Fruit fly (Drosophila melanogaster) whole organism, pupa: ENCODE measurements around the gene CG46394.

ENCODE experiments used
- CG10348 ChIP-seq: fragments of 200-800 bp; sonication (Bioruptor generic); IDR thresholded peaks from 2 replicates; pipeline ENCODE4 v1.3.6; 2022; ENCODE audit warnings: missing biosample characterization, missing genetic modification characterization
- CG13204 ChIP-seq: fragments of 200-800 bp; sonication (Bioruptor generic); optimal IDR thresholded peaks from 2 replicates; lab custom pipeline; 2018; ENCODE audit warnings: missing biosample characterization, mild to moderate bottlenecking, missing genetic modification characterization, moderate library complexity
- CG14655 ChIP-seq: fragments of 200-800 bp; sonication (Bioruptor generic); optimal IDR thresholded peaks from 3 replicates; lab custom pipeline; 2017; ENCODE audit warnings: mild to moderate bottlenecking, missing biosample characterization, missing genetic modification reagents, missing genetic modification characterization
- CG15710 ChIP-seq: fragments of 200-800 bp; sonication (Bioruptor generic); optimal IDR thresholded peaks from 2 replicates; lab custom pipeline; 2018; ENCODE audit warnings: missing biosample characterization, mild to moderate bottlenecking, missing genetic modification characterization, moderate library complexity
- CG17806 ChIP-seq: fragments of 200-800 bp; sonication (Bioruptor generic); optimal IDR thresholded peaks from 2 replicates; lab custom pipeline; 2018; ENCODE audit warnings: missing biosample characterization, mild to moderate bottlenecking, missing genetic modification characterization, moderate library complexity
- CG32121 ChIP-seq: fragments of 200-800 bp; sonication (Bioruptor generic); IDR thresholded peaks from 2 replicates; pipeline ENCODE4 v1.3.6; 2022; ENCODE audit warnings: missing biosample characterization, missing genetic modification characterization
- CG34367 ChIP-seq: fragments of 200-800 bp; sonication (Bioruptor generic); optimal IDR thresholded peaks from 2 replicates; lab custom pipeline; 2018; ENCODE audit warnings: missing biosample characterization, mild to moderate bottlenecking, missing genetic modification characterization
- CG4496 ChIP-seq: fragments of 200-800 bp; sonication (Bioruptor generic); IDR thresholded peaks from 3 replicates; pipeline ENCODE4 v1.3.6; 2022; ENCODE audit warnings: missing biosample characterization, missing genetic modification characterization
- CG8159 ChIP-seq: fragments of 200-800 bp; sonication (Bioruptor generic); optimal IDR thresholded peaks from 3 replicates; lab custom pipeline; 2018; ENCODE audit warnings: missing biosample characterization, mild to moderate bottlenecking, missing genetic modification characterization, moderate library complexity
- CG8301 ChIP-seq: fragments of 200-800 bp; sonication (Bioruptor generic); optimal IDR thresholded peaks from 2 replicates; lab custom pipeline; 2018; ENCODE audit warnings: missing biosample characterization, mild to moderate bottlenecking, missing genetic modification characterization
- CG9948 ChIP-seq: fragments of 200-800 bp; sonication (Bioruptor generic); optimal IDR thresholded peaks from 2 replicates; lab custom pipeline; 2018; ENCODE audit warnings: missing biosample characterization, mild to moderate bottlenecking, missing genetic modification characterization, moderate library complexity
- D1 ChIP-seq: fragments of 200-800 bp; sonication (Bioruptor generic); optimal IDR thresholded peaks from 2 replicates; lab custom pipeline; 2018; ENCODE audit warnings: missing biosample characterization, mild to moderate bottlenecking, missing genetic modification characterization, moderate library complexity
- EcR ChIP-seq: fragments of 200-800 bp; sonication (Bioruptor generic); optimal IDR thresholded peaks from 3 replicates; lab custom pipeline; 2019; ENCODE audit warnings: missing biosample characterization, missing genetic modification characterization, mild to moderate bottlenecking, moderate library complexity, missing genetic modification reagents
- Ets98B ChIP-seq: fragments of 200-800 bp; sonication (Bioruptor generic); IDR thresholded peaks from 2 replicates; pipeline ENCODE4 v1.3.6; 2022; ENCODE audit warnings: missing biosample characterization, missing genetic modification characterization
- Pif1A ChIP-seq: fragments of 200-800 bp; sonication (Bioruptor generic); optimal IDR thresholded peaks from 3 replicates; lab custom pipeline; 2016; ENCODE audit warnings: missing biosample characterization, missing genetic modification characterization
- Pif1B ChIP-seq: fragments of 200-800 bp; sonication (Bioruptor generic); optimal IDR thresholded peaks from 3 replicates; lab custom pipeline; 2016; ENCODE audit warnings: missing biosample characterization, missing genetic modification characterization
- Snoo ChIP-seq: fragments of 200-800 bp; sonication (Bioruptor generic); optimal IDR thresholded peaks from 3 replicates; lab custom pipeline; 2017; ENCODE audit warnings: missing biosample characterization, mild to moderate bottlenecking, missing genetic modification characterization, inconsistent platforms
- gl ChIP-seq: fragments of 200-800 bp; sonication (Bioruptor generic); optimal IDR thresholded peaks from 2 replicates; lab custom pipeline; 2018; ENCODE audit warnings: missing biosample characterization, mild to moderate bottlenecking, missing genetic modification characterization
- rn ChIP-seq: fragments of 200-800 bp; sonication (Bioruptor generic); IDR thresholded peaks from 2 replicates; pipeline ENCODE4 v1.3.6; 2022; ENCODE audit warnings: missing biosample characterization, missing genetic modification characterization

CG46394 gene

DNA sequence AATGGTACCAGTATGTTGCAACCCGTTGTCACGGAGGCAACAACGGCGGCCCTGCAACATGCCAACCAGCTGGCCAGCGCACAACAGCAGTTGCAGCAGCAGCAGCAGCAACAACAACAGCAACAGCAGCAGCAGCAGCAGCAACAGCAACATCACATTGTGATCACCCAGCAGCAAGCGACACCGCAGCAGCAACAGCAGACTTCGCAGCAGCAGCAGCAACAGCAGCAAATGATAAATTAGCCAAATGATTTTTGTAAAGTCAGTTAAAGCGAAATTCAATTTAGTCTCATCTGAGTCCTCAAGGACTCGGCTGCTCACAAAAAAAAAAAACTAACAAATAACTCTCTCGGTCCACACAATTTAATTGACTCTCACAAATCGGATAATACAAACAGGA lies 4.1 kb downstream of the CG46394 start:
- TF ChIP-seq CG15710 (tag; lab: Kevin White, UChicago) (no peak), gl (no peak), CG8301 (no peak), CG14655 (GFP tag; lab: Kevin White, UChicago) (no peak), CG4496 (GFP tag; lab: Robert Waterston, UW) (no peak), CG34367 (tag; lab: Kevin White, UChicago) (no peak), CG32121 (no peak), rn (no peak), Pif1B (GFP tag; lab: Kevin White, UChicago) (no peak), CG8159 (tag; lab: Kevin White, UChicago) (no peak), D1 (tag; lab: Kevin White, UChicago) (no peak)

DNA sequence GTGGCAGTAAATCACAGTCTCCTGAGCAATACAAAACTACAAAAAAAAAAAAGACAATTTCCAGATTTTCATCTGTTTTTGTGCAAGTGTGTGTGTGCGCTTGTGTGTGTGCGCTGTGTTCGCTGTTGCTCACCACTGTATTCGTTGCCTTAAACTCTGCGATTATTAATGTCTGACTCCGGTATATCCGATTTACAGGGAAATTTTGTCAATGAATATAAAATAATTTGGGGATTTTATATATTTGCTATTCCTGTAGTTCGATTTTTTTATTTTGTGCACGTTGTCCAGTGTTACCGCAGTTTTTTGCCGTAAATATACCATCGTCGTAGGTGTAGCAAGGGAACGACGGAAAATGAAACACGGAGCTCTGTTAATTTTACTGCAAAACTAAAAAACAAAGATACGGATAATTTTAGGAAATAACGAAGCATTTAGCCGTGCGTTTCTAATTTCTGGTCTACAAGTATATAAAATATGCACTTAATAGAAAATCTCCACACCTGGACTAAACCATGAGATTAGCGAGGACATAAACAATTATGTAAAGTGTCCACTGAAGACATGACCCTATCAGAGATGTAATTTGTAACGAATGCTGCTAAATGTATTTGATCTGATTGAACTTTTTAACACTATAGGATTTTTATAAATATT lies 9.1 kb downstream of the CG46394 start, which contains the start of gene Duba:
Gene Duba (minus strand): TSS at position 313 of the 657 bp plus-strand sequence.
- TF ChIP-seq rn, result no peak
- peak; percentile 18 for TF ChIP-seq D1 (tag; lab: Kevin White, UChicago)
- peak; percentile 9 for TF ChIP-seq CG15710 (tag; lab: Kevin White, UChicago)

DNA sequence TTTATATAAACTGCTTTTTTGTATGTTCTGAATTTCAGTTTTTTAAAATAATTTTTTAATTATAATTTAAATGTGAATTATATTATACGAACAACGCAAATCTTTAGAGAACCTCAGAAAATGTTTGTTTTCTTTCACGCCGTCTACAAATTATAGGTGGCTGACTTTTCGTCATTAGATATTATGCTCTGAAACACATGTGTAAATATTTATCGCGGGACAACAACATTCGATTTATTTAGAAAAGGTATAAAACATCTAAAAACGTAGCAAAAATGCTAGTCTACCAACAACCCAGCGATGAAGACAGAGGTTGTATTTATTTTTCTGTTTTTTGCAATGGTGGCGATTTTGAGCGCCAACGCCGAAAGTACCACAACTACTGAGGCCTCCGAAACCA lies 9.7 kb downstream of the CG46394 start, which contains the start of gene CG42832:
Gene CG42832 (plus strand): TSS at position 301 of the 400 bp plus-strand sequence.
- no peak for TF ChIP-seq Pif1B (GFP tag; lab: Kevin White, UChicago)
- no peak for TF ChIP-seq CG13204 (GFP tag; lab: Kevin White, UChicago)
- TF ChIP-seq CG4496 (GFP tag; lab: Robert Waterston, UW), result no peak
- TF ChIP-seq gl, result no peak

DNA sequence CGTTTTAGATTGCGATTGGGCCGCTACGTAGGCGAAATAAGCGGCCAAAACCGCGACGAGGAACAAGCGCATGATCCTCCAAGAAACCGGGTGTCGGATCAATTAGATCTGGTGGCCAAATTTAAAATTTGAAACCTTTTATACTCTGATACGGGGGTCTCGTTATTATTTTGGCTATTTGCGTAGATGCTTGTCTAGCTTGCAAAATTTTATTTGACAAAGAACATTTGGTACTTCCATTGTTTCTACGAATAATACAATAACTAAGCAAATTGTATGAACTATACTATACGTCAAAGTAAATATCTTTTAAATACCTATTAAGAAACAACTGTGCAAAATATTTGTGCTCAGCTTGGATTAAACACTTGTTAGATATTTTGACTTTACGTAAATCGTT lies 19.8 kb downstream of the CG46394 start, which contains the start of gene Muc68Ca:
Gene Muc68Ca (minus strand): TSS at position 101 of the 400 bp plus-strand sequence.
- no peak for TF ChIP-seq gl

DNA sequence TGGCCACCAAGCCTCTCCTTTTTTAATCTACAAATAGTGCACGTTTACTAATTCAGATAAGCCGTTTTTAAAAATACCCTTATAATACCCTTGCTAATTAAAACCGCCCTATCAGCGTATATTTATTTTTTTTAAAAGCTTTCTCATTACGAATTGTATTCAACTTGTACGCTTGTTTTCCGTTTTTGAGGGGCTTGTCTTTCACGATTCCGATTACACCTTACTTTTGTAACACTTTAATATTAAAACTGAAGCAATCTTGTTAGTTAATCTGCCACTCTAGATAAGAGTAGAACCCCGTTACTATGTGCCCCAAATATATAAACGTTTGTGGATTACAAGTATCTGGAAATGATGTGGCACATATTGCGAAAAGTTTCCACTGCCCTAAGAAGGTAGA lies 22.6 kb downstream of the CG46394 start:
- TF ChIP-seq Pif1A (GFP tag; lab: Kevin White, UChicago), result no peak
- TF ChIP-seq CG32121, result no peak
- TF ChIP-seq CG34367 (tag; lab: Kevin White, UChicago), result no peak
- TF ChIP-seq EcR, result no peak
- TF ChIP-seq CG10348 (GFP tag; lab: Robert Waterston, UW), result no peak

DNA sequence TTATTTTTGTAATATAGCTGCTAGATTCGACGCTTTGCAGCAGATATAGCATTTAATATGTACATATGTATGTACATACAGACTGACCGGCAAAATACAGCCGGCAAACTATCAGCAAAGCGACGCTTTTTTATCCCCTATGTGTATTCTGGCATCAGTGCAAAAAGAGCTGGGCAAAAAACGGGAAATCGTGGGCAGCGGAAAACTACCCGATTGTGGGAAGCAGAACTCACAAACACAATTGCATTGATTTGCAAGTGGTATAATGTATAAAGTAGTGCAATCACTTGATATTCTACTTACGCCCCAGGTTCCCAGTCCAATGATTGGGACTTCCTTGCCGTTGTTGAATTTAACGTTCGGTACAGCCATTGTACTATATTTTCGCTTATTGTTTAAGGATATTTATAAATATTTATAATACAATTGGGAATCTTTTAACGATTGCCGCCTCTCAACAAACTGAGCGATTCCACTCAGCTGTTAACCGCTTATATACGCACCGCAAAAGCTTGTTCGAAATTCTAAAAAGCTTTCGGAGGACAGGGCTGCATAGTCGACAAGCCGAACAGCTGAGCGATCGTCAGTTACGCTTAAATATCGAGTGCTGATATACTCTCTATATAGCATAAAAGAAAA lies 23.2 kb downstream of the CG46394 start:
- peak; percentile 44 for TF ChIP-seq EcR
- peak; percentile 34; the same call in 1 of the 2 replicates for TF ChIP-seq Ets98B (GFP tag; lab: Robert Waterston, UW)
- peak; percentile 15 for TF ChIP-seq Pif1A (GFP tag; lab: Kevin White, UChicago)
- no peak for TF ChIP-seq gl
- no peak for TF ChIP-seq CG10348 (GFP tag; lab: Robert Waterston, UW)
- peak; percentile 36 for TF ChIP-seq Pif1B (GFP tag; lab: Kevin White, UChicago)
- no peak for TF ChIP-seq CG8301
- TF ChIP-seq CG4496 (GFP tag; lab: Robert Waterston, UW), result peak; percentile 58; the same call in 1 of the 3 replicates
- TF ChIP-seq CG17806 (tag; lab: Kevin White, UChicago), result no peak
- peak; percentile 8 for TF ChIP-seq CG15710 (tag; lab: Kevin White, UChicago)
- peak; percentile 1 for TF ChIP-seq Snoo
- TF ChIP-seq, all 21 proteins: peak for 7

DNA sequence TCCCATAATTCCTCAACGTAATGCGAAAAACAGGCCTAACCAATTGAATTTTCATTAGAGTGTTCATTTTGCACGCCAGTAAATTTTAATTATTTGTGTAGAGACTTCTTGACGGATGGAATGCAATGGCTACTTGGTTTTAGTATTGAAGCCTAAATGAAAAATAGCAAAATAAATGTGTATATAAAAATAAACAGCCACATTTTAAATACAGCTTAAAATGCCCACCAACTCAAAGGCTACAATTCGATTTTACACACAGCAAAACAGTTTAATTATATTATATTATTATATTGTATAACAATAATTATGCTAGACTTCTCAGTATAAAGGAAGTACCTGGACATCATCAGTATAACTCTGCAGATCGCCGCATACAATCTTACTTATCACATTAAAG lies 24.1 kb downstream of the CG46394 start, which contains the start of gene Akr1B:
Gene Akr1B (minus strand): TSS at position 101 of the 400 bp plus-strand sequence.
- TF ChIP-seq CG13204 (GFP tag; lab: Kevin White, UChicago), result no peak

DNA sequence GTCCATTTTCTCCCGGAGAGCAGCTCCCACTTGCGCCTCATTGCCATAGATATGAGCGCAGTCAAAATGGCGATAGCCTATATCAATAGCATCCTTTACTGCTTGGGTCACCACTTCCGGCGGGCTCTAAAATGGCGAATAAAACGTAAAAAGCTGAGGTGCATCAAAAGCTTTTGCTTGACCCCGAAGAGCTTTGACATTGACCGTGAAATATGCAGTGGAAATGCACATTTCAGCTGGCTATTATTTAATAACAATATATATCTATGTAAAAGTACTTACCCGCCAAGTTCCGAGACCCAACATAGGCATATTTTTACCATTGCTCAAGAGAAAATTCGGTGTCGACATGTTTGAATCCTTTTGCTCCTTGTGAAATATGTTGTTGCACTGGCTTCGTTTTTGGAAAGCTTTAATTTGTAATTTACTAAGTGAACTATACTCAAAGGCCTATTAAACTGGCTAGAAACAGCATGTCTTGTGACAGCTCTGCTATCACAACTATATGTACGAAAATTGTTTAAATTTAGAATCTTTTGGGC lies 25.5 kb downstream of the CG46394 start, which contains the start of gene CG6083:
Gene CG6083 (minus strand): TSS at position 492 of the 542 bp plus-strand sequence.
- TF ChIP-seq CG10348 (GFP tag; lab: Robert Waterston, UW) (no peak), CG9948 (tag; lab: Kevin White, UChicago) (no peak), CG15710 (tag; lab: Kevin White, UChicago) (no peak), Ets98B (GFP tag; lab: Robert Waterston, UW) (no peak), Pif1A (GFP tag; lab: Kevin White, UChicago) (no peak), CG13204 (GFP tag; lab: Kevin White, UChicago) (no peak), Pif1B (GFP tag; lab: Kevin White, UChicago) (no peak), CG17806 (tag; lab: Kevin White, UChicago) (no peak), CG14655 (GFP tag; lab: Kevin White, UChicago) (no peak), CG32121 (no peak), CG34367 (tag; lab: Kevin White, UChicago) (no peak), rn (no peak)
